Worm (Caenorhabditis elegans): ENCODE results near the gene fbxa-150.

DNA sequence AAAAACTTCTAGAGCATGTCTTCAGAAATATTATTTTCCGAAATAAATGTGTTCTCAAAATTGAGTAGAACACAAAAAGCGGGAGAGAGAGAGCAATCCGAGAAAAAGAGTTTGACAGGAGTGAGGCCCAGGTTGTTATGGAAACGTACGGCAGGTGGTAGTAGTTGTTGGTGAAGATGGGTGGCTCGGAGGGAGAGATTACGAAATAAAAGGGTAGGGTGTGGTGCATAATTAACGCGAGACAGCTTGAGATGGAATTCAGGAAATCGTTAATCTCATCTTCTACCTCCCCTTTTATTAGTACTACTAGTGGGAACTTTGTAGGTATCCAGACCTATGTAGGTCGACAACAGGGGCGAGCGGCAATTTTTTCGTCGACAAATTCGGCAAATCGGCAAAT, 11.7 kb downstream of the fbxa-150 start, which contains the start of gene famh-161:
- TF ChIP-seq unc-62 (GFP tag; optimal IDR thresholded peaks at IDR 0.05) (no peak), repo-1 (tag; optimal IDR thresholded peaks at IDR 0.05) (no peak), ceh-27 (GFP tag; optimal IDR thresholded peaks at IDR 0.05) (no peak), F49E8.2 (tag; optimal IDR thresholded peaks at IDR 0.05; ENCODE audit: insufficient read depth) (no peak), aptf-3 (GFP tag; IDR thresholded peaks at IDR 0.05) (no peak)
